Worm (Caenorhabditis elegans) whole organism, L2 larva: ENCODE measurements around the gene mihp-2.

Experiments used
- ama-1 ChIP-seq: fragments of 150-350 bp; optimal IDR thresholded peaks from 2 replicates; lab custom pipeline; 2018; ENCODE audit warnings: inconsistent platforms
- egl-27 ChIP-seq: sonication (generic microtip); optimal IDR thresholded peaks from 3 replicates; lab custom pipeline; 2017; ENCODE audit warnings: missing biosample characterization, missing genetic modification reagents, missing genetic modification characterization

ce11 chrV:18859121-18859520, 44.5 kb upstream of the mihp-2 start, which contains the start of gene wars-1:
- TF ChIP-seq egl-27 (tag; lab: Kevin White, UChicago) (no peak), ama-1 (lab: Kevin White, UChicago) (no peak)
